Worm (Caenorhabditis elegans) whole organism, mixed stage, embryonic: ENCODE data around the gene ZK1307.1.

Source experiments
- blmp-1 ChIP-seq: fragments of 150-350 bp; optimal IDR thresholded peaks from 2 replicates; lab custom pipeline; 2014; ENCODE audit warnings: missing biosample characterization, missing genetic modification characterization
- ceh-83 ChIP-seq: fragments of 200-800 bp; sonication (Bioruptor generic); optimal IDR thresholded peaks from 2 replicates; lab custom pipeline; 2018; ENCODE audit warnings: mild to moderate bottlenecking, missing genetic modification characterization, missing compliant biosample characterization
- ham-2 ChIP-seq: fragments of 200-800 bp; sonication (Bioruptor generic); optimal IDR thresholded peaks from 2 replicates; lab custom pipeline; 2018; ENCODE audit warnings: mild to moderate bottlenecking, missing genetic modification characterization, missing compliant biosample characterization
- lsy-2 ChIP-seq: fragments of 150-350 bp; optimal IDR thresholded peaks from 2 replicates; lab custom pipeline; 2014; ENCODE audit warnings: missing biosample characterization, missing genetic modification characterization
- nhr-2 ChIP-seq: fragments of 150-350 bp; optimal IDR thresholded peaks from 2 replicates; lab custom pipeline; 2014; ENCODE audit warnings: missing biosample characterization, missing genetic modification characterization
- nhr-237 ChIP-seq: fragments of 150-350 bp; optimal IDR thresholded peaks from 2 replicates; lab custom pipeline; 2014; ENCODE audit warnings: missing biosample characterization, missing genetic modification characterization
- nhr-76 ChIP-seq: sonication (generic microtip); optimal IDR thresholded peaks from 2 replicates; lab custom pipeline; 2017; ENCODE audit warnings: missing biosample characterization, missing genetic modification characterization
- unc-39 ChIP-seq: fragments of 150-350 bp; optimal IDR thresholded peaks from 2 replicates; lab custom pipeline; 2014; ENCODE audit warnings: missing biosample characterization, missing genetic modification characterization
- unc-62 ChIP-seq: fragments of 150-350 bp; optimal IDR thresholded peaks from 2 replicates; lab custom pipeline; 2014; ENCODE audit warnings: missing biosample characterization, missing genetic modification reagents, missing genetic modification characterization
- ztf-11 ChIP-seq: fragments of 150-350 bp; optimal IDR thresholded peaks from 2 replicates; lab custom pipeline; 2014; ENCODE audit warnings: missing biosample characterization, missing genetic modification characterization

DNA sequence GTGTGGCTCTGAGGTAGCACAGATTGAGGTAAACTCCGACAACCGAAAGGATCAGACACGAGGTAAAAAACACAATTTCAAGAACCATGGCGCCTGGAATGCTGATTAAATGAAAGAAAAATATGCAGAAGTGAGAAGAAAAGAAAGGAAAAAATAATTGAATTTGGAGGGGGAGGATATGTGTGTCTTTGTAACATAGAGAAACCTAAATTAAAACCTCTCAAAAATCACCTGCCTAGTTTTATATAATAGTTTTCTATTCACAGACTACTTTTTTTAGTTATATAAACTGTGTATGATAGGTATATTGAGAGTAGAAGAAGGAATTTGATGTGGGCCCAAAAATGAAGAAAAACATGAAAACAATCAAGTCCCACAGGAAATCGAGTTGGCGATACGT is 10.2 kb upstream of the ZK1307.1 start, which contains the start of gene ZK1320.5:
- no peak for TF ChIP-seq unc-62 (GFP tag; lab: Kevin White, UChicago)
- no peak for TF ChIP-seq ceh-83 (GFP tag; lab: Kevin White, UChicago)
- no peak for TF ChIP-seq blmp-1
- no peak for TF ChIP-seq unc-39 (tag; lab: Kevin White, UChicago)
- TF ChIP-seq nhr-237 (tag; lab: Kevin White, UChicago) = no peak
- no peak for TF ChIP-seq nhr-2 (tag; lab: Kevin White, UChicago)
- TF ChIP-seq nhr-76 (tag; lab: Kevin White, UChicago) = no peak
- TF ChIP-seq ztf-11 = no peak
- TF ChIP-seq lsy-2 = no peak
- no peak for TF ChIP-seq ham-2 (GFP tag; lab: Kevin White, UChicago)
